Fruit fly (Drosophila melanogaster): ENCODE measurements around the gene Npl4.

DNA sequence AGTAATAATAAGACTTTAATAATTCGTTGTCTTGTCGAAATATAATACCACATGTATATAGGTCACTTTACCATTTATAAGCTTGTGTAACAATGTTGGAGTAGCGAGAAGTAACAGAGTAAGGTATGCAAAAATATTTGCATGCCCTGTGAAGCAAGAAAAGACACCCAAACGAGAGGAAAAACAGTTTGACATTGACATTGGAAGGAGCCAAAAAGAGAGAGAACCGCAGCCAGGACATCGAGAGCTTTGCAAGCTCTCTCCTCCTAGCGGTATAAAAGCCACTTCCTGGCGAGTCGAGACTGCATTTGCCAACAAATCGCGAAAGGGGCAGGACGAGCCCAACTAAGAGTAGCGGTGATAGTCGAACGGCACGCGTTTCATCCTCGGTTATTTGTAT lies 11.1 kb downstream of the Npl4 start, which contains the start of gene CG5079:
- TF ChIP-seq dsf (GFP tag; optimal IDR thresholded peaks at IDR 0.05; ENCODE audit: borderline replicate concordance): no peak
- TF ChIP-seq Hr78 (GFP tag; optimal IDR thresholded peaks at IDR 0.05): no peak
- TF ChIP-seq jim (GFP tag; optimal IDR thresholded peaks at IDR 0.05): no peak
- no peak for TF ChIP-seq h (GFP tag; optimal IDR thresholded peaks at IDR 0.05)
- no peak for TF ChIP-seq foxo (GFP tag; optimal IDR thresholded peaks at IDR 0.05)
- TF ChIP-seq sage (GFP tag; optimal IDR thresholded peaks at IDR 0.05): no peak
- TF ChIP-seq fru (GFP tag; optimal IDR thresholded peaks at IDR 0.05): no peak
